Worm (Caenorhabditis elegans) whole organism, L1 larva: ENCODE measurements around the gene asd-1.

ENCODE experiments used
- C04F5.9 ChIP-seq: sonication (generic microtip); optimal IDR thresholded peaks from 2 replicates; lab custom pipeline; 2016; ENCODE audit warnings: missing genetic modification characterization, missing compliant biosample characterization
- F16B12.6 ChIP-seq: fragments of 150-350 bp; optimal IDR thresholded peaks from 2 replicates; lab custom pipeline; 2014; ENCODE audit warnings: missing biosample characterization, missing genetic modification characterization
- alr-1 ChIP-seq: fragments of 200-800 bp; sonication (Bioruptor generic); optimal IDR thresholded peaks from 2 replicates; lab custom pipeline; 2018; ENCODE audit warnings: borderline replicate concordance, mild to moderate bottlenecking, missing genetic modification characterization, missing compliant biosample characterization
- aly-2 ChIP-seq: fragments of 150-350 bp; optimal IDR thresholded peaks from 2 replicates; lab custom pipeline; 2014; ENCODE audit warnings: missing biosample characterization, missing genetic modification characterization
- ama-1 ChIP-seq: fragments of 150-350 bp; optimal IDR thresholded peaks from 2 replicates; lab custom pipeline; 2014
- blmp-1 ChIP-seq: fragments of 150-350 bp; optimal IDR thresholded peaks from 2 replicates; lab custom pipeline; 2014; ENCODE audit warnings: missing biosample characterization, missing genetic modification characterization
- ceh-8 ChIP-seq: fragments of 200-800 bp; sonication (Bioruptor generic); optimal IDR thresholded peaks from 2 replicates; lab custom pipeline; 2018; ENCODE audit warnings: mild to moderate bottlenecking, missing genetic modification characterization, moderate library complexity, missing compliant biosample characterization
- ceh-90 ChIP-seq: sonication (generic microtip); optimal IDR thresholded peaks from 2 replicates; lab custom pipeline; 2016; ENCODE audit warnings: missing genetic modification characterization, missing compliant biosample characterization
- dsc-1 ChIP-seq: sonication (generic microtip); optimal IDR thresholded peaks from 2 replicates; lab custom pipeline; 2016; ENCODE audit warnings: mild to moderate bottlenecking, missing genetic modification characterization, missing compliant biosample characterization
- efl-1 ChIP-seq, 4 experiments: fragments of 150-350 bp; optimal IDR thresholded peaks in 3 of 4; peaks in 1 of 4; 1 replicate in 1 of 4; 2 replicates in 3 of 4; lab custom pipeline; 2014; ENCODE audit warnings: missing biosample characterization in 2 of 4, missing genetic modification characterization in 2 of 4, missing genetic modification reagents in 2 of 4
- efl-3 ChIP-seq: fragments of 200-800 bp; sonication (Bioruptor generic); optimal IDR thresholded peaks from 2 replicates; lab custom pipeline; 2018; ENCODE audit warnings: mild to moderate bottlenecking, missing genetic modification characterization, missing compliant biosample characterization
- egl-27 ChIP-seq, 2 experiments: fragments of 150-350 bp in 1 of 2; sonication (generic microtip); optimal IDR thresholded peaks; 3 replicates each; lab custom pipeline; 2017 to 2018; ENCODE audit warnings: missing biosample characterization in 2 of 2, missing genetic modification characterization in 2 of 2, missing genetic modification reagents in 2 of 2
- elt-2 ChIP-seq: sonication (generic microtip); optimal IDR thresholded peaks from 2 replicates; lab custom pipeline; 2016; ENCODE audit warnings: missing genetic modification characterization, mild to moderate bottlenecking, inconsistent platforms, missing compliant biosample characterization, missing genetic modification reagents
- elt-3 ChIP-seq, 6 experiments: fragments of 150-350 bp in 1 of 6; sonication (generic microtip); optimal IDR thresholded peaks; 2 replicates each; lab custom pipeline; 2017 to 2018; ENCODE audit warnings: missing biosample characterization in 6 of 6, missing genetic modification characterization in 6 of 6, inconsistent platforms in 1 of 6
- fkh-10 ChIP-seq: sonication (generic microtip); optimal IDR thresholded peaks from 2 replicates; lab custom pipeline; 2017; ENCODE audit warnings: missing biosample characterization, missing genetic modification reagents, missing genetic modification characterization
- fkh-4 ChIP-seq: sonication (generic microtip); optimal IDR thresholded peaks from 2 replicates; lab custom pipeline; 2016; ENCODE audit warnings: missing compliant biosample characterization, missing genetic modification characterization, borderline replicate concordance
- fkh-8 ChIP-seq: sonication (generic microtip); optimal IDR thresholded peaks from 2 replicates; lab custom pipeline; 2016; ENCODE audit warnings: mild to moderate bottlenecking, missing genetic modification characterization, missing compliant biosample characterization
- fos-1 ChIP-seq: fragments of 150-350 bp; optimal IDR thresholded peaks from 2 replicates; lab custom pipeline; 2014; ENCODE audit warnings: missing biosample characterization, missing genetic modification characterization
- hlh-17 ChIP-seq: fragments of 200-800 bp; sonication (Bioruptor generic); optimal IDR thresholded peaks from 2 replicates; lab custom pipeline; 2018; ENCODE audit warnings: missing genetic modification characterization, mild to moderate bottlenecking, missing compliant biosample characterization, moderate library complexity, borderline replicate concordance
- hlh-4 ChIP-seq: sonication (generic microtip); optimal IDR thresholded peaks from 2 replicates; lab custom pipeline; 2016; ENCODE audit warnings: mild to moderate bottlenecking, missing genetic modification characterization, missing compliant biosample characterization
- irx-1 ChIP-seq: sonication (generic microtip); optimal IDR thresholded peaks from 2 replicates; lab custom pipeline; 2016; ENCODE audit warnings: missing genetic modification characterization, missing compliant biosample characterization
- lin-14 ChIP-seq: fragments of 200-800 bp; sonication (Bioruptor generic); optimal IDR thresholded peaks from 2 replicates; lab custom pipeline; 2018; ENCODE audit warnings: mild to moderate bottlenecking, missing genetic modification characterization, moderate library complexity, missing compliant biosample characterization
- lin-15B ChIP-seq: fragments of 150-350 bp; sonication (generic microtip); optimal IDR thresholded peaks from 3 replicates; lab custom pipeline; 2014; ENCODE audit warnings: missing biosample characterization, missing genetic modification characterization
- lin-35 ChIP-seq, 2 experiments: fragments of 150-350 bp; optimal IDR thresholded peaks; 2 replicates each; lab custom pipeline; 2014; ENCODE audit warnings: missing biosample characterization in 2 of 2, missing genetic modification characterization in 2 of 2, missing genetic modification reagents in 2 of 2
- lir-3 ChIP-seq: sonication (generic microtip); optimal IDR thresholded peaks from 2 replicates; lab custom pipeline; 2016; ENCODE audit warnings: mild to moderate bottlenecking, missing genetic modification characterization, moderate library complexity, missing compliant biosample characterization; ENCODE audit not compliant: poor library complexity
- lsy-2 ChIP-seq, 2 experiments: fragments of 150-350 bp; optimal IDR thresholded peaks; 2 replicates each; lab custom pipeline; 2014; ENCODE audit warnings: missing biosample characterization in 2 of 2, missing genetic modification characterization in 2 of 2
- nhr-11 ChIP-seq: fragments of 150-350 bp; optimal IDR thresholded peaks from 2 replicates; lab custom pipeline; 2014; ENCODE audit warnings: missing biosample characterization, missing genetic modification characterization
- nhr-19 ChIP-seq: fragments of 200-800 bp; sonication (Bioruptor generic); conservative IDR thresholded peaks from 2 replicates; pipeline ENCODE4 v1.3.6; 2022; ENCODE audit warnings: missing genetic modification characterization, missing compliant biosample characterization
- nhr-20 ChIP-seq: sonication (generic microtip); optimal IDR thresholded peaks from 2 replicates; lab custom pipeline; 2016; ENCODE audit warnings: mild to moderate bottlenecking, missing genetic modification characterization, missing compliant biosample characterization
- nhr-237 ChIP-seq: fragments of 150-350 bp; optimal IDR thresholded peaks from 2 replicates; lab custom pipeline; 2014; ENCODE audit warnings: missing biosample characterization, missing genetic modification characterization
- nhr-28 ChIP-seq: fragments of 150-350 bp; optimal IDR thresholded peaks from 2 replicates; lab custom pipeline; 2014; ENCODE audit warnings: missing biosample characterization, missing genetic modification characterization
- nhr-47 ChIP-seq: sonication (generic microtip); optimal IDR thresholded peaks from 2 replicates; lab custom pipeline; 2016; ENCODE audit warnings: mild to moderate bottlenecking, missing genetic modification characterization, moderate library complexity, missing compliant biosample characterization
- nhr-76 ChIP-seq: sonication (generic microtip); optimal IDR thresholded peaks from 2 replicates; lab custom pipeline; 2017; ENCODE audit warnings: missing biosample characterization, missing genetic modification characterization
- nhr-77 ChIP-seq: fragments of 150-350 bp; optimal IDR thresholded peaks from 2 replicates; lab custom pipeline; 2014; ENCODE audit warnings: missing biosample characterization, missing genetic modification characterization
- nhr-84 ChIP-seq: sonication (generic microtip); optimal IDR thresholded peaks from 2 replicates; lab custom pipeline; 2017; ENCODE audit warnings: missing biosample characterization, missing genetic modification characterization
- pag-3 ChIP-seq: sonication (generic microtip); optimal IDR thresholded peaks from 2 replicates; lab custom pipeline; 2017; ENCODE audit warnings: missing genetic modification characterization, mild to moderate bottlenecking, missing compliant biosample characterization, antibody characterized with exemption, borderline replicate concordance; ENCODE audit not compliant: insufficient read depth
- pax-3 ChIP-seq: fragments of 200-800 bp; sonication (Bioruptor generic); optimal IDR thresholded peaks from 2 replicates; lab custom pipeline; 2018; ENCODE audit warnings: mild to moderate bottlenecking, missing genetic modification characterization, moderate library complexity, missing compliant biosample characterization
- pqm-1 ChIP-seq: sonication (generic microtip); optimal IDR thresholded peaks from 3 replicates; lab custom pipeline; 2017; ENCODE audit warnings: missing biosample characterization, missing genetic modification characterization
- rnt-1 ChIP-seq: sonication (generic microtip); optimal IDR thresholded peaks from 2 replicates; lab custom pipeline; 2016; ENCODE audit warnings: mild to moderate bottlenecking, missing genetic modification characterization, moderate library complexity, missing compliant biosample characterization
- skn-1 ChIP-seq: fragments of 150-350 bp; optimal IDR thresholded peaks from 2 replicates; lab custom pipeline; 2014; ENCODE audit warnings: missing biosample characterization, missing genetic modification characterization
- snpc-4 ChIP-seq: fragments of 150-350 bp; optimal IDR thresholded peaks from 2 replicates; lab custom pipeline; 2014; ENCODE audit warnings: missing biosample characterization, missing genetic modification characterization
- sox-4 ChIP-seq: sonication (generic microtip); optimal IDR thresholded peaks from 2 replicates; lab custom pipeline; 2016; ENCODE audit warnings: missing genetic modification characterization, missing compliant biosample characterization
- sup-37 ChIP-seq: fragments of 200-800 bp; sonication (Bioruptor generic); optimal IDR thresholded peaks from 2 replicates; lab custom pipeline; 2018; ENCODE audit warnings: mild to moderate bottlenecking, missing genetic modification characterization, missing compliant biosample characterization
- swsn-7 ChIP-seq: sonication (generic microtip); optimal IDR thresholded peaks from 2 replicates; lab custom pipeline; 2016; ENCODE audit warnings: missing genetic modification characterization, missing compliant biosample characterization
- tbx-2 ChIP-seq: sonication (generic microtip); optimal IDR thresholded peaks from 2 replicates; lab custom pipeline; 2016; ENCODE audit warnings: missing genetic modification characterization, missing compliant biosample characterization
- tlp-1 ChIP-seq: fragments of 150-350 bp; optimal IDR thresholded peaks from 2 replicates; lab custom pipeline; 2014; ENCODE audit warnings: missing biosample characterization, missing genetic modification characterization
- unc-62 ChIP-seq: fragments of 150-350 bp; optimal IDR thresholded peaks from 2 replicates; lab custom pipeline; 2014; ENCODE audit warnings: missing biosample characterization, missing genetic modification reagents, missing genetic modification characterization
- unc-86 ChIP-seq: sonication (generic microtip); optimal IDR thresholded peaks from 2 replicates; lab custom pipeline; 2016; ENCODE audit warnings: missing genetic modification characterization, missing compliant biosample characterization
- unc-98 ChIP-seq: fragments of 200-800 bp; sonication (Bioruptor generic); IDR thresholded peaks from 2 replicates; pipeline ENCODE4 v1.3.6; 2022; ENCODE audit warnings: missing genetic modification characterization, missing compliant biosample characterization
- zip-4 ChIP-seq: fragments of 200-800 bp; sonication (Bioruptor generic); optimal IDR thresholded peaks from 2 replicates; lab custom pipeline; 2018; ENCODE audit warnings: mild to moderate bottlenecking, missing genetic modification characterization, moderate library complexity, missing compliant biosample characterization
- ztf-11 ChIP-seq, 2 experiments: sonication (generic microtip); optimal IDR thresholded peaks; 2 replicates each; lab custom pipeline; 2016 to 2017; ENCODE audit warnings: missing genetic modification characterization in 2 of 2, missing biosample characterization in 1 of 2, missing compliant biosample characterization in 1 of 2
- ztf-4 ChIP-seq: fragments of 150-350 bp; optimal IDR thresholded peaks from 2 replicates; lab custom pipeline; 2014; ENCODE audit warnings: missing biosample characterization, missing genetic modification characterization

Gene asd-1

DNA sequence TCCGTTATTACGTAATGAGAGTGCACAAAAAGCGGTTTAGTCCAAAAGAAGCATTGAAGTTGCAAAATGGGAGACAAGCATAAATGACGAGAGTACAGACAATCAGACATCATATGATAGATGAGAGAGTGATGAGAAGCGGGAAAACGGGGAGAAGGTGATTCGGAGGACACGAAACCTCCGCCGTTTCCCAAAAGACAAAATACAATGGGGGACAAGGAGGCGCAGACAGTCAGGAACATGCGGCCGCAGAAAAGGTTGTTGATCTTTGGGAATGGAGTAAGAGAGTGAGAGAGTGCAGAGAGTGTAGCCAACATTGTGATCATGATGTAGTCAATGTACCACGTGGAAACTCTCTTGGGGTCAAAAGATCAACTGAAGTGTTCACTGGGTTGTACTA is 40.6 kb downstream of the asd-1 start:
- TF ChIP-seq elt-3 (tag; optimal IDR thresholded peaks at IDR 0.05; lab: Kevin White, UChicago), result peak in 4 of 6 experiments; percentile 42 to 75 (median 66)
- TF ChIP-seq nhr-237 (tag; lab: Kevin White, UChicago), result peak; percentile 93
- TF ChIP-seq fkh-10, result peak; percentile 95
- peak; percentile 93 for TF ChIP-seq swsn-7
- no peak for TF ChIP-seq fkh-4 (tag; lab: Kevin White, UChicago)
- peak; percentile 100 for TF ChIP-seq nhr-20 (tag; lab: Kevin White, UChicago)
- TF ChIP-seq snpc-4 (tag; lab: Kevin White, UChicago), result peak; percentile 39
- peak; percentile 3 for TF ChIP-seq F16B12.6 (tag; lab: Kevin White, UChicago)
- TF ChIP-seq egl-27 (tag; optimal IDR thresholded peaks at IDR 0.05; lab: Kevin White, UChicago), result peak; percentile 61 to 94
- no peak for TF ChIP-seq ztf-11 (tag; optimal IDR thresholded peaks at IDR 0.05; lab: Kevin White, UChicago)
- peak; percentile 81 for TF ChIP-seq ceh-8 (GFP tag; lab: Kevin White, UChicago)
- TF ChIP-seq lin-15B, result peak; percentile 25
- no peak for TF ChIP-seq tlp-1
- TF ChIP-seq lsy-2 (tag; optimal IDR thresholded peaks at IDR 0.05; lab: Kevin White, UChicago), result peak; percentile 88 to 90
- TF ChIP-seq alr-1 (tag; lab: Kevin White, UChicago), result no peak
- TF ChIP-seq tbx-2, result peak; percentile 93
- peak; percentile 94 for TF ChIP-seq nhr-47 (tag; lab: Kevin White, UChicago)
- peak; percentile 85 for TF ChIP-seq dsc-1 (tag; lab: Kevin White, UChicago)
- TF ChIP-seq elt-2 (tag; lab: Kevin White, UChicago), result peak; percentile 90
- TF ChIP-seq lir-3 (tag; lab: Kevin White, UChicago), result peak; percentile 84
- peak; percentile 97 for TF ChIP-seq fkh-8 (tag; lab: Kevin White, UChicago)
- no peak for TF ChIP-seq nhr-76 (tag; lab: Kevin White, UChicago)
- TF ChIP-seq hlh-4, result no peak
- TF ChIP-seq pax-3 (tag; lab: Kevin White, UChicago), result peak; percentile 80
- TF ChIP-seq rnt-1, result peak; percentile 91
- peak; percentile 89 for TF ChIP-seq irx-1 (tag; lab: Kevin White, UChicago)
- TF ChIP-seq zip-4 (GFP tag; lab: Kevin White, UChicago), result peak; percentile 49
- TF ChIP-seq nhr-19 (GFP tag; lab: Robert Waterston, UW), result peak; percentile 89
- TF ChIP-seq nhr-77 (tag; lab: Kevin White, UChicago), result peak; percentile 95
- TF ChIP-seq ztf-4 (tag; lab: Kevin White, UChicago), result peak; percentile 94
- peak; percentile 99 for TF ChIP-seq lin-14 (GFP tag; lab: Kevin White, UChicago)
- peak; percentile 62 for TF ChIP-seq C04F5.9 (tag; lab: Kevin White, UChicago)
- peak; percentile 85 for TF ChIP-seq fos-1 (tag; lab: Kevin White, UChicago)
- TF ChIP-seq efl-1 (optimal IDR thresholded peaks at IDR 0.05; lab: Kevin White, UChicago), result peak; percentile 80 to 84
- peak; percentile 65 to 95 for TF ChIP-seq efl-1 (GFP tag; optimal IDR thresholded peaks at IDR 0.05 in 1 of 2; lab: Kevin White, UChicago)
- no peak for TF ChIP-seq efl-3 (GFP tag; lab: Kevin White, UChicago)
- peak; percentile 80 for TF ChIP-seq sup-37 (GFP tag; lab: Kevin White, UChicago)
- TF ChIP-seq unc-86, result peak; percentile 88
- TF ChIP-seq skn-1, result peak; percentile 80
- peak; percentile 79 for TF ChIP-seq sox-4 (tag; lab: Kevin White, UChicago)
- no peak for TF ChIP-seq pqm-1
- TF ChIP-seq nhr-28, result peak; percentile 80
- TF ChIP-seq ama-1 (lab: Kevin White, UChicago), result peak; percentile 16
- TF ChIP-seq ceh-90 (tag; lab: Kevin White, UChicago), result no peak
- peak; percentile 15; the same call in 1 of the 2 replicates for TF ChIP-seq unc-98
- peak; percentile 79 to 87 for TF ChIP-seq lin-35 (GFP tag; optimal IDR thresholded peaks at IDR 0.05; lab: Kevin White, UChicago)
- peak; percentile 98 for TF ChIP-seq nhr-11 (tag; lab: Kevin White, UChicago)
- TF ChIP-seq pag-3 (tag; lab: Kevin White, UChicago), result no peak
- TF ChIP-seq unc-62 (GFP tag; lab: Kevin White, UChicago), result no peak
- no peak for TF ChIP-seq hlh-17 (GFP tag; lab: Kevin White, UChicago)
- TF ChIP-seq blmp-1, result peak; percentile 89
- TF ChIP-seq nhr-84 (tag; lab: Kevin White, UChicago), result no peak
- no peak for TF ChIP-seq aly-2 (tag; lab: Kevin White, UChicago)
